Fruit fly (Drosophila melanogaster) whole organism, embryonic: Measurements from ENCODE around the gene Peritrophin-15a.
A peak's percentile ranks its signal among the peaks of the same experiment; 100 is the strongest.

Experiments used
- BtbVII ChIP-seq: fragments of 200-800 bp; sonication (Bioruptor generic); optimal IDR thresholded peaks from 3 replicates; lab custom pipeline; 2017; ENCODE audit warnings: missing biosample characterization, mild to moderate bottlenecking, missing genetic modification characterization
- CG11560 ChIP-seq: fragments of 200-800 bp; sonication (Bioruptor generic); IDR thresholded peaks from 3 replicates; pipeline ENCODE4 v1.3.6; 2022; ENCODE audit warnings: missing biosample characterization, missing genetic modification characterization
- CG12659 ChIP-seq: fragments of 200-800 bp; sonication (Bioruptor generic); optimal IDR thresholded peaks from 3 replicates; lab custom pipeline; 2017; ENCODE audit warnings: mild to moderate bottlenecking, missing biosample characterization, missing genetic modification reagents, missing genetic modification characterization
- CG12942 ChIP-seq: fragments of 200-800 bp; sonication (Bioruptor generic); optimal IDR thresholded peaks from 3 replicates; lab custom pipeline; 2016; ENCODE audit warnings: missing biosample characterization, missing genetic modification characterization
- CG13296 ChIP-seq: fragments of 200-800 bp; sonication (Bioruptor generic); optimal IDR thresholded peaks from 3 replicates; lab custom pipeline; 2018; ENCODE audit warnings: missing biosample characterization, mild to moderate bottlenecking, missing genetic modification characterization
- CG13775 ChIP-seq: fragments of 200-800 bp; sonication (Bioruptor generic); optimal IDR thresholded peaks from 3 replicates; lab custom pipeline; 2017; ENCODE audit warnings: missing biosample characterization, mild to moderate bottlenecking, missing genetic modification characterization
- CG15269 ChIP-seq: fragments of 200-800 bp; sonication (Bioruptor generic); optimal IDR thresholded peaks from 2 replicates; lab custom pipeline; 2018; ENCODE audit warnings: missing biosample characterization, mild to moderate bottlenecking, missing genetic modification characterization, moderate library complexity
- CG17612 ChIP-seq: fragments of 200-800 bp; sonication (Bioruptor generic); IDR thresholded peaks from 2 replicates; pipeline ENCODE4 v1.3.6; 2022; ENCODE audit warnings: missing biosample characterization, missing genetic modification characterization
- CG18262 ChIP-seq: fragments of 200-800 bp; optimal IDR thresholded peaks from 3 replicates; lab custom pipeline; 2019; ENCODE audit warnings: missing biosample characterization, mild to moderate bottlenecking, missing genetic modification characterization, moderate library complexity
- CG1832 ChIP-seq: fragments of 200-800 bp; sonication (Bioruptor generic); optimal IDR thresholded peaks from 2 replicates; lab custom pipeline; 2017; ENCODE audit warnings: missing biosample characterization, mild to moderate bottlenecking, missing genetic modification characterization, inconsistent platforms
- CG2712 ChIP-seq: fragments of 200-800 bp; optimal IDR thresholded peaks from 3 replicates; lab custom pipeline; 2019; ENCODE audit warnings: missing biosample characterization, mild to moderate bottlenecking, missing genetic modification characterization, moderate library complexity
- CG31365 ChIP-seq: fragments of 200-800 bp; sonication (Bioruptor generic); optimal IDR thresholded peaks from 2 replicates; lab custom pipeline; 2018; ENCODE audit warnings: missing biosample characterization, mild to moderate bottlenecking, missing genetic modification characterization
- CG34376 ChIP-seq: fragments of 200-800 bp; sonication (Bioruptor generic); optimal IDR thresholded peaks from 2 replicates; lab custom pipeline; 2018; ENCODE audit warnings: missing biosample characterization, mild to moderate bottlenecking, missing genetic modification characterization
- CG34422 ChIP-seq: fragments of 200-800 bp; sonication (Bioruptor generic); IDR thresholded peaks from 3 replicates; pipeline ENCODE4 v1.3.6; 2022; ENCODE audit warnings: missing biosample characterization, missing genetic modification characterization
- CG4424 ChIP-seq: fragments of 200-800 bp; sonication (Bioruptor generic); optimal IDR thresholded peaks from 3 replicates; lab custom pipeline; 2016; ENCODE audit warnings: missing biosample characterization, missing genetic modification characterization
- CG4854 ChIP-seq: fragments of 200-800 bp; sonication (Bioruptor generic); optimal IDR thresholded peaks from 2 replicates; lab custom pipeline; 2016; ENCODE audit warnings: missing biosample characterization, missing genetic modification characterization, inconsistent platforms
- CG6791 ChIP-seq: fragments of 200-800 bp; sonication (Bioruptor generic); IDR thresholded peaks from 3 replicates; pipeline ENCODE4 v1.3.6; 2022; ENCODE audit warnings: missing biosample characterization, missing genetic modification characterization; ENCODE audit not compliant: partially characterized antibody
- CG7556 ChIP-seq: fragments of 200-800 bp; sonication (Bioruptor generic); optimal IDR thresholded peaks from 2 replicates; lab custom pipeline; 2017; ENCODE audit warnings: missing biosample characterization, mild to moderate bottlenecking, missing genetic modification characterization
- CG7745 ChIP-seq: fragments of 200-800 bp; sonication (Bioruptor generic); optimal IDR thresholded peaks from 2 replicates; lab custom pipeline; 2018; ENCODE audit warnings: missing biosample characterization, mild to moderate bottlenecking, missing genetic modification characterization, moderate library complexity
- CG7839 ChIP-seq: fragments of 200-800 bp; sonication (Bioruptor generic); optimal IDR thresholded peaks from 3 replicates; lab custom pipeline; 2018; ENCODE audit warnings: missing biosample characterization, mild to moderate bottlenecking, missing genetic modification characterization, moderate library complexity
- CG8388 ChIP-seq: fragments of 200-800 bp; sonication (Bioruptor generic); optimal IDR thresholded peaks from 2 replicates; lab custom pipeline; 2019; ENCODE audit warnings: missing biosample characterization, mild to moderate bottlenecking, missing genetic modification characterization, moderate library complexity
- CG8924 ChIP-seq: fragments of 200-800 bp; optimal IDR thresholded peaks from 3 replicates; lab custom pipeline; 2019; ENCODE audit warnings: missing biosample characterization, mild to moderate bottlenecking, missing genetic modification characterization, moderate library complexity
- CoRest ChIP-seq: fragments of 200-800 bp; sonication (Bioruptor generic); optimal IDR thresholded peaks from 3 replicates; lab custom pipeline; 2018; ENCODE audit warnings: missing biosample characterization, mild to moderate bottlenecking, missing genetic modification characterization, moderate library complexity
- D19A ChIP-seq: fragments of 200-800 bp; optimal IDR thresholded peaks from 3 replicates; lab custom pipeline; 2019; ENCODE audit warnings: missing biosample characterization, mild to moderate bottlenecking, missing genetic modification characterization, moderate library complexity
- Drgx ChIP-seq: fragments of 200-800 bp; sonication (Bioruptor generic); IDR thresholded peaks from 2 replicates; pipeline ENCODE4 v1.3.6; 2022; ENCODE audit warnings: missing biosample characterization, missing genetic modification characterization
- Eip74EF ChIP-seq, 2 experiments: fragments of 200-800 bp in 1 of 2; fragments of >200 bp in 1 of 2; sonication (Bioruptor generic) in 1 of 2; optimal IDR thresholded peaks; 2 replicates each; lab custom pipeline; 2017 to 2019; ENCODE audit warnings: missing biosample characterization in 2 of 2, missing genetic modification characterization in 2 of 2, mild to moderate bottlenecking in 1 of 2, moderate library complexity in 1 of 2
- HHEX ChIP-seq: fragments of 200-800 bp; sonication (Bioruptor generic); optimal IDR thresholded peaks from 3 replicates; lab custom pipeline; 2017; ENCODE audit warnings: missing biosample characterization, mild to moderate bottlenecking, missing genetic modification characterization, missing genetic modification reagents
- Hr51 ChIP-seq, 2 experiments: fragments of 200-800 bp; sonication (Bioruptor generic); optimal IDR thresholded peaks; 2 replicates in 1 of 2; 3 replicates in 1 of 2; lab custom pipeline; 2016 to 2018; ENCODE audit warnings: missing biosample characterization in 2 of 2, missing genetic modification characterization in 2 of 2, mild to moderate bottlenecking in 1 of 2, moderate library complexity in 1 of 2
- Med ChIP-seq: fragments of 200-800 bp; sonication (Bioruptor generic); peaks from one replicate; lab custom pipeline; 2016; ENCODE audit warnings: missing biosample characterization, missing genetic modification characterization, mild to moderate bottlenecking, inconsistent platforms, moderate library complexity
- Meics ChIP-seq: fragments of 200-800 bp; sonication (Bioruptor generic); optimal IDR thresholded peaks from 2 replicates; lab custom pipeline; 2017; ENCODE audit warnings: missing biosample characterization, mild to moderate bottlenecking, missing genetic modification characterization
- PHDP ChIP-seq: fragments of 200-800 bp; sonication (Bioruptor generic); optimal IDR thresholded peaks from 3 replicates; lab custom pipeline; 2018; ENCODE audit warnings: missing biosample characterization, mild to moderate bottlenecking, missing genetic modification characterization, moderate library complexity
- TFAM ChIP-seq: fragments of 200-800 bp; sonication (Bioruptor generic); optimal IDR thresholded peaks from 2 replicates; lab custom pipeline; 2017; ENCODE audit warnings: missing biosample characterization, missing genetic modification characterization, inconsistent platforms
- abd-A ChIP-seq: fragments of 200-800 bp; sonication (Bioruptor generic); optimal IDR thresholded peaks from 3 replicates; lab custom pipeline; 2019; ENCODE audit warnings: missing biosample characterization, mild to moderate bottlenecking, missing genetic modification characterization, moderate library complexity
- cad ChIP-seq: fragments of >200 bp; optimal IDR thresholded peaks from 2 replicates; lab custom pipeline; 2017; ENCODE audit warnings: missing biosample characterization, missing genetic modification characterization
- cato ChIP-seq: fragments of 200-800 bp; sonication (Bioruptor generic); optimal IDR thresholded peaks from 2 replicates; lab custom pipeline; 2016; ENCODE audit warnings: missing biosample characterization, missing genetic modification characterization, borderline replicate concordance
- danr ChIP-seq: fragments of 200-800 bp; sonication (Bioruptor generic); IDR thresholded peaks from 2 replicates; pipeline ENCODE4 v1.3.6; 2022; ENCODE audit warnings: missing biosample characterization, missing genetic modification characterization
- dysf ChIP-seq: fragments of 200-800 bp; sonication (Bioruptor generic); IDR thresholded peaks from 3 replicates; pipeline ENCODE4 v1.3.6; 2022; ENCODE audit warnings: missing biosample characterization, missing genetic modification characterization
- eyg ChIP-seq: fragments of 200-800 bp; sonication (Bioruptor generic); optimal IDR thresholded peaks from 3 replicates; lab custom pipeline; 2016; ENCODE audit warnings: missing biosample characterization, missing genetic modification characterization
- ham ChIP-seq: fragments of 200-800 bp; sonication (Bioruptor generic); IDR thresholded peaks from 2 replicates; pipeline ENCODE4 v1.3.6; 2022; ENCODE audit warnings: missing biosample characterization, missing genetic modification characterization
- lbe ChIP-seq: fragments of 200-800 bp; sonication (Bioruptor generic); optimal IDR thresholded peaks from 2 replicates; lab custom pipeline; 2016; ENCODE audit warnings: missing biosample characterization, mild to moderate bottlenecking, missing genetic modification characterization
- mld ChIP-seq: fragments of 200-800 bp; sonication (Bioruptor generic); IDR thresholded peaks from 3 replicates; pipeline ENCODE4 v1.3.6; 2022; ENCODE audit warnings: missing biosample characterization, missing genetic modification characterization; ENCODE audit not compliant: partially characterized antibody
- odd ChIP-seq: fragments of 200-800 bp; sonication (Bioruptor generic); optimal IDR thresholded peaks from 2 replicates; lab custom pipeline; 2017; ENCODE audit warnings: missing biosample characterization, mild to moderate bottlenecking, missing genetic modification characterization
- ro ChIP-seq: fragments of 200-800 bp; sonication (Bioruptor generic); IDR thresholded peaks from 2 replicates; pipeline ENCODE4 v1.3.6; 2022; ENCODE audit warnings: missing biosample characterization, missing genetic modification characterization
- sisA ChIP-seq: fragments of 200-800 bp; sonication (Bioruptor generic); IDR thresholded peaks from 2 replicates; pipeline ENCODE4 v1.3.6; 2022; ENCODE audit warnings: missing biosample characterization, missing genetic modification characterization
- so ChIP-seq: fragments of 200-800 bp; sonication (Bioruptor generic); IDR thresholded peaks from 3 replicates; pipeline ENCODE4 v1.3.6; 2022; ENCODE audit warnings: missing biosample characterization, missing genetic modification characterization
- tap ChIP-seq: fragments of 200-800 bp; optimal IDR thresholded peaks from 3 replicates; lab custom pipeline; 2019; ENCODE audit warnings: missing biosample characterization, mild to moderate bottlenecking, missing genetic modification characterization, moderate library complexity
- wek ChIP-seq: fragments of 200-800 bp; sonication (Bioruptor generic); optimal IDR thresholded peaks from 3 replicates; lab custom pipeline; 2018; ENCODE audit warnings: missing biosample characterization, mild to moderate bottlenecking, missing genetic modification characterization, moderate library complexity

The Peritrophin-15a gene

DNA sequence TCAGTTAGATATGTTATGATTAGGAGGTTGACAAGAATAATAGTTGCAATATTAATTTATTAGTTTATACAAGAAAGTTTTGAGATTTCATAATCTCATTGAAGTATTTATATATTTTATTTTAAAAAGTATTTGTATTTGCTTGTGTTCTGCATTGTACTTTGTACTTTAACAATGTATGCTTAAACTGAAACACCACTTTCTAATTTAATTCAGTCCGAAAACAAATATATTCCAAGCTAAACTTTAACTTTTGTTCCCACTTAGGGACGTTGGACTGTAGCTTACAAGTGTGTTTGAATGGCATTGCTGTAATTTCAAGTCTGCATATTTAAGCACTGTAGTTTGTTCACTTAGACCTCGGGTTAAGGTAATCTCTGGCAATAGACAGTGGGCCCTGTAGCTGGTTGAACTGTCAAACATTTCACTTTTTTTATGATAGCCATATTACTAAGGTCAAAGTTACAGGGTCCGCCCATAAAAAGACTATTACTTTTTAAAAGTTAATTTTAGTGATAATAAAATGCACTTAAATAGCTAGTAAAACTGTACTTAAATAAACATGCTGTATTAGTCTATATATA is 24.4 kb downstream of the Peritrophin-15a start (continued):
- TF ChIP-seq so: 0 out of 3 replicates have a peak, but pooled peaks have one; percentile 23
- TF ChIP-seq CG12942 (GFP tag; lab: Kevin White, UChicago): no peak
- no peak for TF ChIP-seq lbe (GFP tag; lab: Kevin White, UChicago)
- TF ChIP-seq CG13775 (GFP tag; lab: Kevin White, UChicago): no peak
- peak; percentile 18 for TF ChIP-seq CG18262 (tag; lab: Kevin White, UChicago)
- TF ChIP-seq abd-A: no peak
- no peak for TF ChIP-seq odd (GFP tag; lab: Kevin White, UChicago)
- peak; percentile 41; the same call in 1 of the 2 replicates for TF ChIP-seq Drgx (GFP tag; lab: Robert Waterston, UW)
- TF ChIP-seq CG4854: no peak
- TF ChIP-seq CG8924 (tag; lab: Kevin White, UChicago): peak; percentile 38
- TF ChIP-seq Med (GFP tag; lab: Kevin White, UChicago): peak; percentile 61
- peak in 1 of 2 experiments; percentile 52 for TF ChIP-seq Hr51 (GFP tag; optimal IDR thresholded peaks at IDR 0.05; lab: Kevin White, UChicago)
- no peak for TF ChIP-seq danr (GFP tag; lab: Robert Waterston, UW)
- TF ChIP-seq sisA (GFP tag; lab: Robert Waterston, UW): no peak
- no peak for TF ChIP-seq mld (GFP tag; lab: Robert Waterston, UW)
- TF ChIP-seq wek (GFP tag; lab: Kevin White, UChicago): no peak
- TF ChIP-seq CG17612 (GFP tag; lab: Robert Waterston, UW): no peak
- TF ChIP-seq BtbVII: peak; percentile 24
- TF ChIP-seq CG6791 (GFP tag; lab: Robert Waterston, UW): no peak
- 0 out of 3 replicates have a peak, but pooled peaks have one; percentile 12 for TF ChIP-seq dysf (GFP tag; lab: Robert Waterston, UW)
- no peak for TF ChIP-seq CG34376 (GFP tag; lab: Kevin White, UChicago)
- TF ChIP-seq CG7839 (tag; lab: Kevin White, UChicago): peak; percentile 46
- TF ChIP-seq CG13296: no peak
- TF ChIP-seq ham (GFP tag; lab: Robert Waterston, UW): no peak
- TF ChIP-seq CG34422 (GFP tag; lab: Robert Waterston, UW): no peak
- TF ChIP-seq Meics (GFP tag; lab: Kevin White, UChicago): peak; percentile 48
- no peak for TF ChIP-seq TFAM
- no peak for TF ChIP-seq CG7745 (tag; lab: Kevin White, UChicago)
- TF ChIP-seq CG7556 (GFP tag; lab: Kevin White, UChicago): no peak
- TF ChIP-seq tap (tag; lab: Kevin White, UChicago): peak; percentile 21
- no peak for TF ChIP-seq CG11560 (tag; lab: Robert Waterston, UW)
- TF ChIP-seq ro (GFP tag; lab: Robert Waterston, UW): no peak
- no peak for TF ChIP-seq cad (GFP tag; lab: Kevin White, UChicago)
- TF ChIP-seq CG8388: peak; percentile 4
- TF ChIP-seq D19A (tag; lab: Kevin White, UChicago): no peak
- TF ChIP-seq CG12659: peak; percentile 23
- TF ChIP-seq eyg (GFP tag; lab: Kevin White, UChicago): no peak
- TF ChIP-seq CG1832 (GFP tag; lab: Kevin White, UChicago): no peak
- TF ChIP-seq cato (GFP tag; lab: Kevin White, UChicago): no peak
- TF ChIP-seq CG15269 (tag; lab: Kevin White, UChicago): peak; percentile 49
- TF ChIP-seq CoRest (tag; lab: Kevin White, UChicago): peak; percentile 10
- TF ChIP-seq PHDP: peak; percentile 2
- TF ChIP-seq CG2712: peak; percentile 29
- peak; percentile 19 for TF ChIP-seq HHEX (GFP tag; lab: Kevin White, UChicago)
- TF ChIP-seq CG31365: no peak
- TF ChIP-seq Eip74EF (GFP tag; optimal IDR thresholded peaks at IDR 0.05; lab: Kevin White, UChicago): no peak
- TF ChIP-seq CG4424 (GFP tag; lab: Kevin White, UChicago): peak; percentile 22
